Worm (Caenorhabditis elegans) whole organism, midembryonic: ENCODE results near the gene D1014.7.

Experiments
- T22C8.4 ChIP-seq: fragments of 200-800 bp; sonication (Bioruptor generic); IDR thresholded peaks from 2 replicates; pipeline ENCODE4 v1.3.6; 2022; ENCODE audit warnings: missing genetic modification characterization, missing compliant biosample characterization
- cog-1 ChIP-seq: sonication (generic microtip); optimal IDR thresholded peaks from 2 replicates; lab custom pipeline; 2016; ENCODE audit warnings: missing genetic modification characterization, missing compliant biosample characterization
- flt-1 ChIP-seq: fragments of 200-800 bp; sonication (Bioruptor generic); IDR thresholded peaks from 2 replicates; pipeline ENCODE4 v1.3.6; 2022; ENCODE audit warnings: missing genetic modification characterization, missing compliant biosample characterization
- ztf-23 ChIP-seq: fragments of 200-800 bp; sonication (Bioruptor generic); IDR thresholded peaks from 2 replicates; pipeline ENCODE4 v1.3.6; 2022; ENCODE audit warnings: missing genetic modification reagents, missing genetic modification characterization, missing compliant biosample characterization
- ztf-29 ChIP-seq: fragments of 200-800 bp; sonication (Bioruptor generic); IDR thresholded peaks from 2 replicates; pipeline ENCODE4 v1.3.6; 2022; ENCODE audit warnings: missing genetic modification reagents, missing genetic modification characterization, missing compliant biosample characterization

DNA sequence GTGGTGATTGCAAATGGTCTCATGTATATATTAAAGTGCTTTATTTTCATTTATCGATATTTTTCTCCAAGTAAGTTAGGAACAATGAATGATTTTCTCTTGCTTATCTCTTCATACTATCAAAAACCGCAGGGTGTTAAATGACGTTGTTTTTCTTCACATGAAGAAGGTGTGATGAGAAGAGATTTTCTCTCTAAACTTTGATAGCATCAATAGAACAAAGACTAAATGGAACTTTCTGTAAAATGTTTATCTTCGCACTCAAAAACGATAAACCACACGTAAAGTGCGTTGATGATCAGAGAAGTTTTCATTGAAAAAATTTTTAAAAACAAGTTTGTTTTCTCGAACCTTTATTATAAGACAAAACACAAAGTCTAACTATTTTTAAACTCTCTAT lies 38.3 kb upstream of the D1014.7 start:
- no peak for TF ChIP-seq ztf-29 (GFP tag; lab: Robert Waterston, UW)
- no peak for TF ChIP-seq cog-1 (tag; lab: Kevin White, UChicago)
- no peak for TF ChIP-seq T22C8.4 (GFP tag; lab: Robert Waterston, UW)
- no peak for TF ChIP-seq flt-1 (GFP tag; lab: Robert Waterston, UW)
- TF ChIP-seq ztf-23 (GFP tag; lab: Robert Waterston, UW), result no peak
